Worm (Caenorhabditis elegans) whole organism, mixed stage, embryonic: ENCODE results near the gene Y50D4C.6.
A peak's percentile ranks its signal among the peaks of the same experiment; 100 is the strongest.

Experiments
- M03D4.4 ChIP-seq: sonication (generic microtip); optimal IDR thresholded peaks from 2 replicates; lab custom pipeline; 2017; ENCODE audit warnings: mild to moderate bottlenecking, missing genetic modification characterization, missing compliant biosample characterization
- bed-3 ChIP-seq: fragments of 200-800 bp; sonication (Bioruptor generic); optimal IDR thresholded peaks from 3 replicates; lab custom pipeline; 2018; ENCODE audit warnings: mild to moderate bottlenecking, missing genetic modification characterization, moderate library complexity, missing compliant biosample characterization
- ceh-39 ChIP-seq: fragments of 150-350 bp; optimal IDR thresholded peaks from 2 replicates; lab custom pipeline; 2014; ENCODE audit warnings: missing biosample characterization, missing genetic modification characterization
- ceh-43 ChIP-seq: fragments of 200-800 bp; sonication (Bioruptor generic); optimal IDR thresholded peaks from 2 replicates; lab custom pipeline; 2018; ENCODE audit warnings: mild to moderate bottlenecking, missing genetic modification characterization, moderate library complexity, missing compliant biosample characterization
- ces-1 ChIP-seq: fragments of 150-350 bp; optimal IDR thresholded peaks from 2 replicates; lab custom pipeline; 2014; ENCODE audit warnings: missing biosample characterization, missing genetic modification reagents, missing genetic modification characterization
- cnd-1 ChIP-seq: fragments of 200-800 bp; sonication (Bioruptor generic); optimal IDR thresholded peaks from 2 replicates; lab custom pipeline; 2018; ENCODE audit warnings: mild to moderate bottlenecking, missing genetic modification characterization, missing compliant biosample characterization
- drap-1 ChIP-seq: fragments of 200-800 bp; sonication (Bioruptor generic); optimal IDR thresholded peaks from 3 replicates; lab custom pipeline; 2018; ENCODE audit warnings: mild to moderate bottlenecking, missing genetic modification characterization, missing compliant biosample characterization
- elt-1 ChIP-seq: sonication (generic microtip); optimal IDR thresholded peaks from 2 replicates; lab custom pipeline; 2017; ENCODE audit warnings: missing genetic modification characterization, mild to moderate bottlenecking, missing compliant biosample characterization, antibody characterized with exemption, moderate library complexity, borderline replicate concordance; ENCODE audit not compliant: insufficient read depth
- flh-1 ChIP-seq: fragments of 200-800 bp; sonication (Bioruptor generic); optimal IDR thresholded peaks from 2 replicates; lab custom pipeline; 2018; ENCODE audit warnings: mild to moderate bottlenecking, missing genetic modification characterization, moderate library complexity, missing compliant biosample characterization
- ham-2 ChIP-seq: fragments of 200-800 bp; sonication (Bioruptor generic); optimal IDR thresholded peaks from 2 replicates; lab custom pipeline; 2018; ENCODE audit warnings: mild to moderate bottlenecking, missing genetic modification characterization, missing compliant biosample characterization
- hlh-1 ChIP-seq: fragments of 150-350 bp; optimal IDR thresholded peaks from 2 replicates; lab custom pipeline; 2014; ENCODE audit warnings: missing biosample characterization, missing genetic modification reagents, missing genetic modification characterization
- lin-13 ChIP-seq: fragments of 150-350 bp; optimal IDR thresholded peaks from 2 replicates; lab custom pipeline; 2014; ENCODE audit warnings: missing biosample characterization, missing genetic modification characterization
- lin-32 ChIP-seq: fragments of 200-800 bp; sonication (Bioruptor generic); optimal IDR thresholded peaks from 2 replicates; lab custom pipeline; 2018; ENCODE audit warnings: mild to moderate bottlenecking, missing genetic modification characterization, missing compliant biosample characterization
- lsy-2 ChIP-seq: fragments of 150-350 bp; optimal IDR thresholded peaks from 2 replicates; lab custom pipeline; 2014; ENCODE audit warnings: missing biosample characterization, missing genetic modification characterization
- mab-5 ChIP-seq: fragments of 150-350 bp; optimal IDR thresholded peaks from 2 replicates; lab custom pipeline; 2014; ENCODE audit warnings: missing biosample characterization, missing genetic modification characterization
- mep-1 ChIP-seq: fragments of 150-350 bp; optimal IDR thresholded peaks from 2 replicates; lab custom pipeline; 2017; ENCODE audit warnings: missing biosample characterization, missing genetic modification reagents, missing genetic modification characterization, inconsistent platforms
- mls-2 ChIP-seq: sonication (generic microtip); optimal IDR thresholded peaks from 2 replicates; lab custom pipeline; 2016; ENCODE audit warnings: mild to moderate bottlenecking, missing genetic modification characterization, moderate library complexity, missing compliant biosample characterization
- nhr-12 ChIP-seq: fragments of 150-350 bp; optimal IDR thresholded peaks from 2 replicates; lab custom pipeline; 2014; ENCODE audit warnings: missing biosample characterization, missing genetic modification characterization
- nhr-2 ChIP-seq: fragments of 150-350 bp; optimal IDR thresholded peaks from 2 replicates; lab custom pipeline; 2014; ENCODE audit warnings: missing biosample characterization, missing genetic modification characterization
- nhr-237 ChIP-seq: fragments of 150-350 bp; optimal IDR thresholded peaks from 2 replicates; lab custom pipeline; 2014; ENCODE audit warnings: missing biosample characterization, missing genetic modification characterization
- nhr-28 ChIP-seq: fragments of 150-350 bp; optimal IDR thresholded peaks from 2 replicates; lab custom pipeline; 2014; ENCODE audit warnings: missing biosample characterization, missing genetic modification characterization
- nhr-76 ChIP-seq: sonication (generic microtip); optimal IDR thresholded peaks from 2 replicates; lab custom pipeline; 2017; ENCODE audit warnings: missing biosample characterization, missing genetic modification characterization
- pha-4 ChIP-seq: fragments of 150-350 bp; optimal IDR thresholded peaks from 2 replicates; lab custom pipeline; 2018; ENCODE audit warnings: missing biosample characterization, missing genetic modification reagents, missing genetic modification characterization
- sem-2 ChIP-seq: fragments of 200-800 bp; sonication (Bioruptor generic); optimal IDR thresholded peaks from 2 replicates; lab custom pipeline; 2018; ENCODE audit warnings: mild to moderate bottlenecking, missing genetic modification characterization, missing compliant biosample characterization
- sptf-1 ChIP-seq: sonication (generic microtip); optimal IDR thresholded peaks from 2 replicates; lab custom pipeline; 2017; ENCODE audit warnings: mild to moderate bottlenecking, missing genetic modification characterization, moderate library complexity, missing compliant biosample characterization
- tbx-8 ChIP-seq: fragments of 200-800 bp; sonication (Bioruptor generic); optimal IDR thresholded peaks from 2 replicates; lab custom pipeline; 2018; ENCODE audit warnings: mild to moderate bottlenecking, missing genetic modification characterization, moderate library complexity, missing compliant biosample characterization
- unc-120 ChIP-seq: sonication (generic microtip); optimal IDR thresholded peaks from 2 replicates; lab custom pipeline; 2017; ENCODE audit warnings: missing genetic modification characterization, missing compliant biosample characterization; ENCODE audit not compliant: poor library complexity, severe bottlenecking
- unc-39 ChIP-seq: fragments of 150-350 bp; optimal IDR thresholded peaks from 2 replicates; lab custom pipeline; 2014; ENCODE audit warnings: missing biosample characterization, missing genetic modification characterization
- unc-62 ChIP-seq: fragments of 150-350 bp; optimal IDR thresholded peaks from 2 replicates; lab custom pipeline; 2014; ENCODE audit warnings: missing biosample characterization, missing genetic modification reagents, missing genetic modification characterization
- zip-8 ChIP-seq: fragments of 150-350 bp; optimal IDR thresholded peaks from 2 replicates; lab custom pipeline; 2014; ENCODE audit warnings: missing biosample characterization, missing genetic modification characterization
- ztf-11 ChIP-seq: fragments of 150-350 bp; optimal IDR thresholded peaks from 2 replicates; lab custom pipeline; 2014; ENCODE audit warnings: missing biosample characterization, missing genetic modification characterization

The Y50D4C.6 gene

DNA sequence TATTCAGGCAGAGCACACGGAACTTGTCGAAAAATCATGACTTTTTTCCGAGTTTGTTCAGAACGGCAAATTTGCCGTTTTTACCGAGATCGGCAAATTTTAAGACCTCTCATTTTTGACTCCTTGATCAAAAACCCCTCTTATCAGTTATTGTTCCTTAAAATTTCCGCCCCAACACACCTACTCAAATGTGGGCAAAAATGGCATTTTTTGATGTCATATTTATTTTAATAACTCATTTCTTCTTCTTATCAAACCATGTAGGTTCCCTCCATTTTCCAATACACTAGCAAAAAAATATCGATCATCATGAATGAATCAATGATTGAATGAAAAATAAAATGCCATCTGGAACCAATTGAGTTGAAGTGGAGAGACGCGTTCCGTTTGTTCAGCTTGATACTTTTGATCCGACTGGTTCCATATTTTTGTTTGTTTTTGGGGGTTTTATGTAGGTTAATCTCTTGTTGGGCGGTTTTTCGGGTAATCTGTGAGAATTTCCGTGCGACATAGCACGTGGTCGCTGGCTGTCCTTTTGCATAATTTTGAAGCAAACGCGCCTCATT, 26.9 kb upstream of the Y50D4C.6 start:
- TF ChIP-seq zip-8 (tag; lab: Kevin White, UChicago) = no peak
- no peak for TF ChIP-seq unc-39
- no peak for TF ChIP-seq sem-2 (GFP tag; lab: Kevin White, UChicago)
- TF ChIP-seq elt-1 (tag; lab: Kevin White, UChicago) = no peak
- TF ChIP-seq ceh-43 (GFP tag; lab: Kevin White, UChicago) = no peak
- TF ChIP-seq M03D4.4 (tag; lab: Kevin White, UChicago) = no peak
- no peak for TF ChIP-seq drap-1 (GFP tag; lab: Kevin White, UChicago)
- TF ChIP-seq lsy-2 (tag; lab: Kevin White, UChicago) = no peak
- no peak for TF ChIP-seq ztf-11
- TF ChIP-seq mls-2 = no peak
- TF ChIP-seq ces-1 = no peak
- TF ChIP-seq ceh-39 (tag; lab: Kevin White, UChicago) = no peak
- no peak for TF ChIP-seq hlh-1 (tag; lab: Kevin White, UChicago)
- TF ChIP-seq ham-2 (GFP tag; lab: Kevin White, UChicago) = no peak
- no peak for TF ChIP-seq nhr-2 (tag; lab: Kevin White, UChicago)
- TF ChIP-seq mep-1 (tag; lab: Kevin White, UChicago) = no peak
- no peak for TF ChIP-seq nhr-12
- TF ChIP-seq nhr-28 (tag; lab: Kevin White, UChicago) = no peak

DNA sequence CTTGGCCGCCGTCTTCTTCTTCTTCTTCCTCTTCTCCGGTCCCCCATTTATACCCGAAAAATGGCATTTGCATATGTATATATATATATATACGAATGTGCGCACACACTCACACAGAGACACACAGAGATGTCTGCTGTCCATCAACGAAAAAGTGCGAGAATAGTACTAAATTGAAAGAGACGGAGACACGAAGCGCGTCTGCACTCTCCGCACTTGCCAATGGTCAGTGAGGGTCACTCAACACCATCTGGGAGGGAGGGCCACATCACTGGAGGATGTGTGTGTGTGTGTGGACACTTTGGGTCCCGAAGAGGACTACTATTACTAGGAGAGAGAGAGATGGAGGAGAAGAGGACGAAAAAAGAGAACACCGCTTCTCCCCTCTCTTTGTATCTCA, 25.5 kb upstream of the Y50D4C.6 start:
- TF ChIP-seq sptf-1 (tag; lab: Kevin White, UChicago) = peak; percentile 65
- peak; percentile 12 for TF ChIP-seq hlh-1 (tag; lab: Kevin White, UChicago)
- peak; percentile 9 for TF ChIP-seq lin-13 (tag; lab: Kevin White, UChicago)
- no peak for TF ChIP-seq nhr-28 (tag; lab: Kevin White, UChicago)
- TF ChIP-seq sem-2 (GFP tag; lab: Kevin White, UChicago) = no peak
- TF ChIP-seq nhr-2 (tag; lab: Kevin White, UChicago) = peak; percentile 32
- peak; percentile 30 for TF ChIP-seq M03D4.4 (tag; lab: Kevin White, UChicago)
- TF ChIP-seq pha-4 (tag; lab: Kevin White, UChicago) = no peak
- TF ChIP-seq mep-1 (tag; lab: Kevin White, UChicago) = peak; percentile 37
- TF ChIP-seq cnd-1 (tag; lab: Kevin White, UChicago) = peak; percentile 74
- TF ChIP-seq nhr-76 (tag; lab: Kevin White, UChicago) = no peak
- TF ChIP-seq elt-1 (tag; lab: Kevin White, UChicago) = no peak
- TF ChIP-seq ztf-11 = peak; percentile 23
- TF ChIP-seq unc-120 (tag; lab: Kevin White, UChicago) = peak; percentile 83
- TF ChIP-seq lin-32 (GFP tag; lab: Kevin White, UChicago) = peak; percentile 77
- TF ChIP-seq drap-1 (GFP tag; lab: Kevin White, UChicago) = peak; percentile 50
- TF ChIP-seq bed-3 (GFP tag; lab: Kevin White, UChicago) = no peak
- TF ChIP-seq ham-2 (GFP tag; lab: Kevin White, UChicago) = peak; percentile 7
- TF ChIP-seq tbx-8 (GFP tag; lab: Kevin White, UChicago) = peak; percentile 42
- peak; percentile 98 for TF ChIP-seq unc-62 (GFP tag; lab: Kevin White, UChicago)
- no peak for TF ChIP-seq zip-8 (tag; lab: Kevin White, UChicago)
- peak; percentile 43 for TF ChIP-seq lsy-2 (tag; lab: Kevin White, UChicago)
- peak; percentile 33 for TF ChIP-seq nhr-237 (tag; lab: Kevin White, UChicago)
- TF ChIP-seq ces-1 = peak; percentile 85
- TF ChIP-seq mls-2 = peak; percentile 66
- TF ChIP-seq unc-39 = no peak

DNA sequence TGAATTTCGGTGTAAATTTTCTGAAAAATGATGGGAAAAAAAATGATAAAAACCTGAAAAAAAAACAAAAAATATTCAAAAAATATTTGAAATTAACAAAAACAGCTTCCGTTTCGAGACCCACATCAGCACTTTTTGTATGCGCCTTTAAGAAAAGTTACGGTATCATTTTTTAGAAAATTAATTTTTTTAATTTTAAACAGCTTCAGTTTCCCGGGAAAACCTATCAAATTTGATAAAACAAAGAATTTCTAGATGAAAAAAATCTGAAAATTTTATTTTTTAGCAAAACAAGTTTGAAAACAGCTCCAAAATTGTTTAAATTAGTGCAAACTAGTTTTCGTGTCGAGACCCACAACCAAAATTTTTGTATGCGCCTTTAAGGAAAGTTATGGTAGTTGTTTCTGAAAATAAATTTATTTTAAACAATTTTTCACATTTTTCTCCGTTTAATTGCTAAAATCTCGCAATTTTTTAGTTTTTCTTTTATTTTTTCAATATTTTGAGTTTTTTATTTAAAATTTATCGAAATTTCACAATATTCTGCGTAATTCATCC, 19.4 kb upstream of the Y50D4C.6 start:
- TF ChIP-seq pha-4 (tag; lab: Kevin White, UChicago) (no peak), elt-1 (tag; lab: Kevin White, UChicago) (no peak), mab-5 (tag; lab: Kevin White, UChicago) (no peak), M03D4.4 (tag; lab: Kevin White, UChicago) (no peak), lin-32 (GFP tag; lab: Kevin White, UChicago) (no peak), mls-2 (no peak), ham-2 (GFP tag; lab: Kevin White, UChicago) (no peak), unc-39 (no peak), lsy-2 (tag; lab: Kevin White, UChicago) (no peak), nhr-12 (no peak), drap-1 (GFP tag; lab: Kevin White, UChicago) (no peak), tbx-8 (GFP tag; lab: Kevin White, UChicago) (no peak), nhr-237 (tag; lab: Kevin White, UChicago) (no peak), ces-1 (no peak), nhr-28 (tag; lab: Kevin White, UChicago) (no peak), flh-1 (no peak), lin-13 (tag; lab: Kevin White, UChicago) (no peak), zip-8 (tag; lab: Kevin White, UChicago) (no peak), ztf-11 (no peak), unc-62 (GFP tag; lab: Kevin White, UChicago) (no peak)
